Fruit fly (Drosophila melanogaster) Kc167 (cell line): Measurements from ENCODE around the gene COX7B.

Source experiments
- Sin3A ChIP-seq: fragments of >200 bp; optimal IDR thresholded peaks from 2 replicates; lab custom pipeline; 2018; ENCODE audit warnings: missing external identifiers
- h ChIP-seq: fragments of >200 bp; optimal IDR thresholded peaks from 3 replicates; lab custom pipeline; 2018; ENCODE audit warnings: missing external identifiers

dm6 chr3L:17381990-17382389 lies 43.3 kb upstream of the COX7B start:
- TF ChIP-seq h (no peak), Sin3A (lab: Kevin White, UChicago) (no peak)
